Worm (Caenorhabditis elegans): Measurements from ENCODE around the gene ZK105.14.

ZK105.14 gene

ce11 chrV:7726202-7726601 is 4.4 kb upstream of the ZK105.14 start:
- TF ChIP-seq ces-1 (GFP tag; optimal IDR thresholded peaks at IDR 0.05), result no peak
- no peak for TF ChIP-seq egl-13 (tag; optimal IDR thresholded peaks at IDR 0.05)
- no peak for TF ChIP-seq xbp-1 (tag; optimal IDR thresholded peaks at IDR 0.05)
- no peak for TF ChIP-seq nhr-84 (tag; optimal IDR thresholded peaks at IDR 0.05)
- no peak for TF ChIP-seq irx-1 (tag; optimal IDR thresholded peaks at IDR 0.05)
- TF ChIP-seq nhr-71 (tag; optimal IDR thresholded peaks at IDR 0.05), result no peak
- no peak for TF ChIP-seq lin-35 (GFP tag; optimal IDR thresholded peaks at IDR 0.05)
- TF ChIP-seq snpc-4 (tag; optimal IDR thresholded peaks at IDR 0.05), result no peak
- TF ChIP-seq dpl-1 (GFP tag; optimal IDR thresholded peaks at IDR 0.05), result no peak
- no peak for TF ChIP-seq grh-1 (GFP tag; IDR thresholded peaks at IDR 0.05)
- TF ChIP-seq rnt-1 (tag; optimal IDR thresholded peaks at IDR 0.05), result no peak
- TF ChIP-seq tlp-1 (tag; optimal IDR thresholded peaks at IDR 0.05), result no peak
- no peak for TF ChIP-seq fkh-8 (tag; optimal IDR thresholded peaks at IDR 0.05)
- no peak for TF ChIP-seq elt-3 (tag; optimal IDR thresholded peaks at IDR 0.05)
- TF ChIP-seq nhr-19 (GFP tag; conservative IDR thresholded peaks at IDR 0.05), result no peak
- no peak for TF ChIP-seq Y116A8C.19 (tag; optimal IDR thresholded peaks at IDR 0.05; ENCODE audit: borderline replicate concordance)
- no peak for TF ChIP-seq sup-37 (GFP tag; optimal IDR thresholded peaks at IDR 0.05)
- TF ChIP-seq mef-2 (tag; optimal IDR thresholded peaks at IDR 0.05), result no peak
- TF ChIP-seq skn-1 (tag; optimal IDR thresholded peaks at IDR 0.05), result no peak
- TF ChIP-seq mep-1 (tag; optimal IDR thresholded peaks at IDR 0.05), result no peak

ce11 chrV:7723967-7724544 is 2.2 kb upstream of the ZK105.14 start, which contains the start of the genes ZK105.6 and ZK105.8:
TSS of gene ZK105.6 (minus strand) at chrV:7724067.
TSS of gene ZK105.8 (plus strand) at chrV:7724494.
- no peak for TF ChIP-seq zag-1 (tag; optimal IDR thresholded peaks at IDR 0.05)
- TF ChIP-seq ztf-11 (tag; optimal IDR thresholded peaks at IDR 0.05), result no peak
- TF ChIP-seq unc-98 (GFP tag; IDR thresholded peaks at IDR 0.05), result no peak
- no peak for TF ChIP-seq irx-1 (tag; optimal IDR thresholded peaks at IDR 0.05)
- TF ChIP-seq elt-3 (tag; optimal IDR thresholded peaks at IDR 0.05), result no peak
- no peak for TF ChIP-seq alr-1 (tag; optimal IDR thresholded peaks at IDR 0.05; ENCODE audit: borderline replicate concordance)
- TF ChIP-seq isw-1 (GFP tag; IDR thresholded peaks at IDR 0.05), result no peak
- no peak for TF ChIP-seq aly-2 (tag; optimal IDR thresholded peaks at IDR 0.05)
- no peak for TF ChIP-seq hlh-17 (GFP tag; optimal IDR thresholded peaks at IDR 0.05; ENCODE audit: borderline replicate concordance)

ce11 chrV:7717629-7718028 is 4.2 kb downstream of the ZK105.14 start, which contains the start of gene ZK105.5:
TSS of gene ZK105.5 (minus strand) at chrV:7717729.
- TF ChIP-seq rnt-1 (tag; optimal IDR thresholded peaks at IDR 0.05) (no peak), lsy-2 (tag; optimal IDR thresholded peaks at IDR 0.05) (no peak), tbx-2 (tag; optimal IDR thresholded peaks at IDR 0.05) (no peak)

- TF ChIP-seq elt-2 (tag; optimal IDR thresholded peaks at IDR 0.05) (no peak), swsn-7 (tag; optimal IDR thresholded peaks at IDR 0.05) (no peak), dsc-1 (tag; optimal IDR thresholded peaks at IDR 0.05) (no peak), nhr-28 (tag; optimal IDR thresholded peaks at IDR 0.05) (no peak), ets-5 (GFP tag; IDR thresholded peaks at IDR 0.05) (no peak), ceh-63 (GFP tag; optimal IDR thresholded peaks at IDR 0.05) (no peak), tbx-2 (tag; optimal IDR thresholded peaks at IDR 0.05) (no peak), nhr-77 (tag; optimal IDR thresholded peaks at IDR 0.05) (no peak), lin-13 (GFP tag; optimal IDR thresholded peaks at IDR 0.05) (no peak), lin-39 (tag; optimal IDR thresholded peaks at IDR 0.05) (no peak), egl-27 (tag; optimal IDR thresholded peaks at IDR 0.05) (no peak), efl-1 (optimal IDR thresholded peaks at IDR 0.05) (no peak), efl-1 (GFP tag; optimal IDR thresholded peaks at IDR 0.05 in 1 of 2) (no peak), mep-1 (tag; optimal IDR thresholded peaks at IDR 0.05) (no peak), F16B12.6 (tag; optimal IDR thresholded peaks at IDR 0.05) (no peak), C34B4.2 (tag; optimal IDR thresholded peaks at IDR 0.05) (no peak), blmp-1 (tag; optimal IDR thresholded peaks at IDR 0.05) (no peak), sup-37 (GFP tag; optimal IDR thresholded peaks at IDR 0.05) (no peak), rnt-1 (tag; optimal IDR thresholded peaks at IDR 0.05) (no peak), ceh-8 (GFP tag; optimal IDR thresholded peaks at IDR 0.05) (no peak), snu-23 (GFP tag; optimal IDR thresholded peaks at IDR 0.05) (no peak)
Observed at ce11 chrV:7716034-7716433, 5.8 kb downstream of the ZK105.14 start, which contains the start of gene ZK105.12. TSS of gene ZK105.12 (minus strand) at chrV:7716134.

All from whole organism, L1 larva.